Fruit fly (Drosophila melanogaster): Measurements from ENCODE around the gene HLH3B.

Gene HLH3B

DNA sequence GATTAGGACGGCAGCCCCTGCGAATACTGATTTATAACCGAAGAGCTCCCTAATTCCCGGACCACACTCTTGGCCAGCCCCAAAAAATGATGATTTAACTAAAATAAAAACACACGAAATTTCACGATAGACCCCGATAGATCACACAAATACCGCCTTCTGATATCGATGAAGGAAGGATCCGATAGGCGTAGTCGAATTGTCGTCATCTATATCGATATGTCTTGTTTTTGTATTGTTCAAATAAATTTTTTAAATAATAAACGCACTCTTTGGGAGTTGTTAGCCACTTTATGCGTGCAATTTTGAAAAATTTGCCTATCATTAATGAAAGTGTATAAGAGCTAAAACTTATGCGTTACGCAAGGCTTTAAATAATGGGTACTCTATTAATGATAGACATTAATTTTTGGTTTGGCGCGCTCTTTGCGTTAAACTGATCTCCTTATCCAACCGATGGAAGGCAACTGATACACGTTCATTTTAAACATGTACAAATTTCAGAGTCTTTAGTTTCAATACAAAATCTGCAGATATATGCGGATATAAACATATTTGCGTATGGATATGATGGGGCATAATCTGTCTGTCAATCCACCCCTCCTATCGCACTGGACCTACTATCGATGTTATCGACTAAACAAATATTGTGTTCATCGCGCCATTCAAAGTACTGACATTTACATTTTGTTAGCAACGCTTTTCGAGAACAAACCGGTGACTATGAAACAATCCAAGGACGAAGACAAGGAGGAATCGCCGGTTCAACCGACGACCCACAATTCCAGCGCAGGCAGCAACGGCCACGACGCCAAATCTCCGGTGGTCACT is 16.8 kb upstream of the HLH3B start, which contains the start of the genes Spg7 and Lint-O (continued):
- TF ChIP-seq CG34224 (GFP tag; IDR thresholded peaks at IDR 0.05; ENCODE audit: partially characterized antibody) (peak; percentile 83), Doc3 (GFP tag; IDR thresholded peaks at IDR 0.05; ENCODE audit: partially characterized antibody) (peak; percentile 50; the same call in 2 of the 3 replicates), ato (GFP tag; IDR thresholded peaks at IDR 0.05; ENCODE audit: partially characterized antibody) (peak; percentile 73), CG10565 (GFP tag; optimal IDR thresholded peaks at IDR 0.05) (no peak), CG15514 (GFP tag; optimal IDR thresholded peaks at IDR 0.05) (peak; percentile 45), gem (tag; optimal IDR thresholded peaks at IDR 0.05) (no peak), pzg (GFP tag; optimal IDR thresholded peaks at IDR 0.05) (peak; percentile 21), CG2129 (GFP tag; IDR thresholded peaks at IDR 0.05; ENCODE audit: partially characterized antibody) (peak; percentile 23; the same call in 1 of the 2 replicates), br (optimal IDR thresholded peaks at IDR 0.05) (no peak), Scr (GFP tag; IDR thresholded peaks at IDR 0.05; ENCODE audit: partially characterized antibody) (peak; percentile 76), vnd (GFP tag; IDR thresholded peaks at IDR 0.05; ENCODE audit: partially characterized antibody) (peak; percentile 73), eve (GFP tag; optimal IDR thresholded peaks at IDR 0.05) (no peak), hbn (GFP tag; IDR thresholded peaks at IDR 0.05; ENCODE audit: partially characterized antibody) (peak; percentile 44; the same call in 1 of the 2 replicates), CG9437 (GFP tag; optimal IDR thresholded peaks at IDR 0.05) (peak; percentile 63), mld (GFP tag; IDR thresholded peaks at IDR 0.05; ENCODE audit: partially characterized antibody) (0 out of 3 replicates have a peak, but pooled peaks have one; percentile 34), pan (optimal IDR thresholded peaks at IDR 0.05) (no peak), pan (GFP tag; optimal IDR thresholded peaks at IDR 0.05 in 1 of 2, IDR thresholded peaks at IDR 0.05 in 1 of 2) (no peak), sna (GFP tag; IDR thresholded peaks at IDR 0.05; ENCODE audit: partially characterized antibody) (peak; percentile 54; the same call in 1 of the 2 replicates), Bgb (GFP tag; IDR thresholded peaks at IDR 0.05; ENCODE audit: partially characterized antibody) (peak; percentile 75), CG14710 (tag; optimal IDR thresholded peaks at IDR 0.05) (peak; percentile 32)

DNA sequence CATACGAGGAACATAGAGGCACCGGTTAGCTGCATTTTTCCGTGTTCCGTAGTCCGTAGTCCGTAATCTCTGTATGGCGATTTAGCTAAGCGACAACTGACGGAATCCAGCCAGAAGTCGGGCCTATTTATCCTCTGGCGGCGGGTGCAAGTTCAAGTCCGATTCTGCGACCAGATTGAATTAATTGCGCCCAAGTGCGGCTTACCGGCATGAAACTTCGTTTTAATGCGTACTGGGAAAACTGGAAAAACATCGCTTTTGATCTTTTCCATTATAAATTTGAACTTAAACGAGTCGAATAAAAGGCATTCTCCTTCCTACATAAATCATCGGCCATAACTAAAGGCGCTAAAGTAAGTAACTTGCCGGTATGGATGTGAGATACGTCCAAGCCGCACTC is 12.3 kb upstream of the HLH3B start, which contains the start of gene dyw:
Gene dyw, minus strand, starts transcription at position 101 of the 400 bp plus-strand sequence.
- TF ChIP-seq CG17385 (GFP tag; optimal IDR thresholded peaks at IDR 0.05) (no peak), CG12071 (GFP tag; optimal IDR thresholded peaks at IDR 0.05) (no peak), fd64A (GFP tag; optimal IDR thresholded peaks at IDR 0.05) (no peak), CG1832 (GFP tag; optimal IDR thresholded peaks at IDR 0.05) (no peak), Taf1 (GFP tag; IDR thresholded peaks at IDR 0.05) (no peak)

DNA sequence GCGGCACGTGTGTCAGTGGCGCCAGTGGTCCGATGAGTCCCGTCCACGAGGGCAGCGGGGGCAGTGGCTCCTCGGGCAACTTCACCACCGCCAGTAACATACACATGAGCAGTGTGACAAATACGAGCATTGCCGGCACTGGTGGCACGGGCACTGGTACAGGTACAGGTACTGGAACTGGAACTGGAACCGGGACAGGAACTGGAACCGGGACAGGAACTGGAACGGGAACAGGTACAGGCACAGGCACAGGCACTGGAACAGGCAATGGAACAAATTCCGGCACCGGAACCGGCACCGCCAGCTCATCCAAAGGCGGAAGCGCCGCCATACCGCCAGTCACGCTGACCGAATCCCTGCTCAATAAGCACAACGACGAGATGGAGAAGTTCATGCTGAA is 8.9 kb upstream of the HLH3B start:
- TF ChIP-seq D (optimal IDR thresholded peaks at IDR 0.05) (no peak), D (GFP tag; optimal IDR thresholded peaks at IDR 0.05) (no peak), unc-4 (GFP tag; IDR thresholded peaks at IDR 0.05; ENCODE audit: partially characterized antibody) (no peak), Ets65A (GFP tag) (peak; percentile 14), Ravus (GFP tag; IDR thresholded peaks at IDR 0.05) (no peak), CG15514 (GFP tag; optimal IDR thresholded peaks at IDR 0.05) (peak; percentile 95), Med (GFP tag) (peak; percentile 46)

- no peak for TF ChIP-seq Eip74EF (GFP tag; optimal IDR thresholded peaks at IDR 0.05)
- TF ChIP-seq Pdp1 (GFP tag; optimal IDR thresholded peaks at IDR 0.05), result peak in 1 of 2 experiments; percentile 61
These were observed 5.4 kb upstream of the HLH3B start for dm6 chrX:2686930-2687329.
